Fruit fly (Drosophila melanogaster) whole organism, prepupa: Measurements from ENCODE around the gene CG12516.

ENCODE experiments used
- Blimp-1 ChIP-seq: fragments of 200-800 bp; sonication (Bioruptor generic); optimal IDR thresholded peaks from 3 replicates; lab custom pipeline; 2017; ENCODE audit warnings: missing biosample characterization, missing genetic modification characterization, mild to moderate bottlenecking, moderate library complexity, missing genetic modification reagents
- CG10631 ChIP-seq: fragments of 200-800 bp; sonication (Bioruptor generic); optimal IDR thresholded peaks from 2 replicates; lab custom pipeline; 2016; ENCODE audit warnings: missing biosample characterization, missing genetic modification characterization
- CG11902 ChIP-seq: fragments of 200-800 bp; sonication (Bioruptor generic); optimal IDR thresholded peaks from 3 replicates; lab custom pipeline; 2016; ENCODE audit warnings: missing biosample characterization, missing genetic modification characterization
- CG3032 ChIP-seq: fragments of 200-800 bp; optimal IDR thresholded peaks from 2 replicates; lab custom pipeline; 2019; ENCODE audit warnings: missing biosample characterization, mild to moderate bottlenecking, missing genetic modification characterization, moderate library complexity
- CG31627 ChIP-seq: fragments of 200-800 bp; sonication (Bioruptor generic); optimal IDR thresholded peaks from 3 replicates; lab custom pipeline; 2016; ENCODE audit warnings: missing biosample characterization, missing genetic modification characterization
- CG32006 ChIP-seq: fragments of 200-800 bp; sonication (Bioruptor generic); optimal IDR thresholded peaks from 3 replicates; lab custom pipeline; 2017; ENCODE audit warnings: missing biosample characterization, mild to moderate bottlenecking, missing genetic modification characterization
- CG34406 ChIP-seq: fragments of 200-800 bp; sonication (Bioruptor generic); optimal IDR thresholded peaks from 3 replicates; lab custom pipeline; 2016; ENCODE audit warnings: missing biosample characterization, missing genetic modification characterization
- CG4318 ChIP-seq: fragments of 200-800 bp; sonication (Bioruptor generic); optimal IDR thresholded peaks from 3 replicates; lab custom pipeline; 2017; ENCODE audit warnings: missing biosample characterization, mild to moderate bottlenecking, missing genetic modification characterization
- CG6163 ChIP-seq: fragments of 200-800 bp; sonication (Bioruptor generic); IDR thresholded peaks from 3 replicates; pipeline ENCODE4 v1.3.6; 2022; ENCODE audit warnings: missing biosample characterization, missing genetic modification characterization
- CG6808 ChIP-seq: fragments of 200-800 bp; sonication (Bioruptor generic); optimal IDR thresholded peaks from 3 replicates; lab custom pipeline; 2017; ENCODE audit warnings: missing biosample characterization, missing genetic modification characterization, mild to moderate bottlenecking, moderate library complexity, missing genetic modification reagents
- CG6854 ChIP-seq: fragments of 200-800 bp; sonication (Bioruptor generic); optimal IDR thresholded peaks from 2 replicates; lab custom pipeline; 2017; ENCODE audit warnings: missing biosample characterization, mild to moderate bottlenecking, missing genetic modification characterization
- CG7368 ChIP-seq: fragments of 200-800 bp; sonication (Bioruptor generic); optimal IDR thresholded peaks from 3 replicates; lab custom pipeline; 2016; ENCODE audit warnings: missing biosample characterization, missing genetic modification characterization
- CG8119 ChIP-seq: fragments of 200-800 bp; sonication (Bioruptor generic); IDR thresholded peaks from 3 replicates; pipeline ENCODE4 v1.3.6; 2022; ENCODE audit warnings: missing biosample characterization, missing genetic modification characterization
- CG8632 ChIP-seq: fragments of 200-800 bp; sonication (Bioruptor generic); optimal IDR thresholded peaks from 3 replicates; lab custom pipeline; 2016; ENCODE audit warnings: missing biosample characterization, missing genetic modification characterization
- Eip78C ChIP-seq: fragments of 200-800 bp; sonication (Bioruptor generic); peaks from one replicate; lab custom pipeline; 2016; ENCODE audit warnings: missing biosample characterization, missing genetic modification characterization
- Ets21C ChIP-seq: fragments of 200-800 bp; sonication (Bioruptor generic); optimal IDR thresholded peaks from 3 replicates; lab custom pipeline; 2016; ENCODE audit warnings: missing biosample characterization, missing genetic modification characterization
- Ets96B ChIP-seq: fragments of 200-800 bp; optimal IDR thresholded peaks from 2 replicates; lab custom pipeline; 2019; ENCODE audit warnings: missing biosample characterization, mild to moderate bottlenecking, missing genetic modification characterization, moderate library complexity
- Hr38 ChIP-seq: sonication (Bioruptor generic); optimal IDR thresholded peaks from 2 replicates; lab custom pipeline; 2016; ENCODE audit warnings: missing biosample characterization, missing genetic modification characterization
- Hr39 ChIP-seq: fragments of 200-800 bp; sonication (Bioruptor generic); optimal IDR thresholded peaks from 2 replicates; lab custom pipeline; 2016; ENCODE audit warnings: missing biosample characterization, missing genetic modification characterization
- Hr4 ChIP-seq: fragments of 200-800 bp; sonication (Bioruptor generic); optimal IDR thresholded peaks from 3 replicates; lab custom pipeline; 2016; ENCODE audit warnings: missing biosample characterization, missing genetic modification characterization
- Met ChIP-seq: fragments of 200-800 bp; sonication (Bioruptor generic); optimal IDR thresholded peaks from 3 replicates; lab custom pipeline; 2016; ENCODE audit warnings: missing biosample characterization, missing genetic modification characterization
- OdsH ChIP-seq: fragments of 200-800 bp; sonication (Bioruptor generic); optimal IDR thresholded peaks from 3 replicates; lab custom pipeline; 2016; ENCODE audit warnings: missing biosample characterization, missing genetic modification characterization
- Smox ChIP-seq: fragments of 200-800 bp; sonication (Bioruptor generic); optimal IDR thresholded peaks from 3 replicates; lab custom pipeline; 2016; ENCODE audit warnings: missing biosample characterization, missing genetic modification characterization
- Sox14 ChIP-seq: fragments of 200-800 bp; sonication (Bioruptor generic); optimal IDR thresholded peaks from 3 replicates; lab custom pipeline; 2016; ENCODE audit warnings: missing biosample characterization, missing genetic modification characterization
- achi ChIP-seq: fragments of 200-800 bp; sonication (Bioruptor generic); optimal IDR thresholded peaks from 3 replicates; lab custom pipeline; 2016; ENCODE audit warnings: missing biosample characterization, missing genetic modification characterization
- cyc ChIP-seq: fragments of 200-800 bp; sonication (Bioruptor generic); optimal IDR thresholded peaks from 3 replicates; lab custom pipeline; 2016; ENCODE audit warnings: missing biosample characterization, missing genetic modification characterization
- dac ChIP-seq: fragments of 200-800 bp; sonication (Bioruptor generic); optimal IDR thresholded peaks from 2 replicates; lab custom pipeline; 2017; ENCODE audit warnings: missing biosample characterization, mild to moderate bottlenecking, missing genetic modification characterization
- eg ChIP-seq: fragments of 200-800 bp; sonication (Bioruptor generic); IDR thresholded peaks from 3 replicates; pipeline ENCODE4 v1.3.6; 2022; ENCODE audit warnings: missing biosample characterization, missing genetic modification characterization
- fkh ChIP-seq: fragments of 200-800 bp; sonication (Bioruptor generic); optimal IDR thresholded peaks from 3 replicates; lab custom pipeline; 2017; ENCODE audit warnings: missing biosample characterization, mild to moderate bottlenecking, missing genetic modification characterization, moderate library complexity
- pdm3 ChIP-seq: fragments of 200-800 bp; sonication (Bioruptor generic); optimal IDR thresholded peaks from 3 replicates; lab custom pipeline; 2016; ENCODE audit warnings: missing biosample characterization, missing genetic modification characterization
- spab ChIP-seq: fragments of 200-800 bp; sonication (Bioruptor generic); optimal IDR thresholded peaks from 2 replicates; lab custom pipeline; 2017; ENCODE audit warnings: missing biosample characterization, mild to moderate bottlenecking, missing genetic modification characterization, missing genetic modification reagents
- svp ChIP-seq: fragments of 200-800 bp; sonication (Bioruptor generic); peaks from one replicate; lab custom pipeline; 2016; ENCODE audit warnings: missing biosample characterization, missing genetic modification characterization
- vri ChIP-seq: fragments of 200-800 bp; sonication (Bioruptor generic); optimal IDR thresholded peaks from 3 replicates; lab custom pipeline; 2016; ENCODE audit warnings: missing biosample characterization, mild to moderate bottlenecking, missing genetic modification characterization

CG12516 gene

DNA sequence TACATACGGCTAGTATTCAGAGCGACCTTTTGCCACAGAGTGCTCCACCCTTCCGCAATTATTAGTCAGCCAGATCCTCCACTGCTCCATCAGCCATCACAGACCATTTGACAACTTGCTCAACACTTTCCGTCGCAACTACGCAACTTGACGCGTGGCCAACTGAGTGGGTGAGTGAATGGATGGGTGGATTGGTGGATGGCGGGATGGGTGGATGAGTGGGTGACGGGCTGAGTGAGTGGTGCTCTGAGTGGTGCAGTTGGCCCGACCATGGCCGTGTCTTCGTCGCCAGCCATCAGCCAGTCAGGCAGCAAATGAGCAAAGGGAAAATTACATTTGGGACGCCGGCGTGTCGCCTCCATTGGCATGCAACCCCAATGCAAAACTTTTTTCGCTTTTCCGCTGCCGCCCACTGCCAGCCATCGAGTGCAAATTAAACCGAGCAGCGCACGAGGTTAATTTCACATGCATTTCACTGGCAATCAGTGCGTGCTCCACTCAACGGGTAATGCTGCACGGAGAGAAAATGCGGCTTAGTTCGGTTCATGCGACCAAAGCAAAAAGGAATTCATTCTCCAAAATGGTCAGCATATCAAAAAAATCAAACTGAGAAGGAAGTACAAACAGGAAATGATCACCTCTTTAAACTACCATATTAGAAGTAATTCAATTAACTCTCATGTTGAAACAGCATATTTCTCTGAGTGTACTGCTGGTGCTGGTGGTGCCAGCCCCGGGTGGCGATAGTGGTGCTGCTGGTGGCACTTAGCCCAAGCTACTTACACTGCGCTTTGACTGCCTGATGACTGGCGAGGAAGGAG is 3.7 kb upstream of the CG12516 start (continued):
- TF ChIP-seq Hr38 (no peak), Hr4 (GFP tag; lab: Kevin White, UChicago) (peak; percentile 54), CG8119 (GFP tag; lab: Robert Waterston, UW) (0 out of 3 replicates have a peak, but pooled peaks have one; percentile 27), CG11902 (GFP tag; lab: Kevin White, UChicago) (no peak), OdsH (GFP tag; lab: Kevin White, UChicago) (peak; percentile 11), cyc (GFP tag; lab: Kevin White, UChicago) (no peak), vri (GFP tag; lab: Kevin White, UChicago) (no peak)

DNA sequence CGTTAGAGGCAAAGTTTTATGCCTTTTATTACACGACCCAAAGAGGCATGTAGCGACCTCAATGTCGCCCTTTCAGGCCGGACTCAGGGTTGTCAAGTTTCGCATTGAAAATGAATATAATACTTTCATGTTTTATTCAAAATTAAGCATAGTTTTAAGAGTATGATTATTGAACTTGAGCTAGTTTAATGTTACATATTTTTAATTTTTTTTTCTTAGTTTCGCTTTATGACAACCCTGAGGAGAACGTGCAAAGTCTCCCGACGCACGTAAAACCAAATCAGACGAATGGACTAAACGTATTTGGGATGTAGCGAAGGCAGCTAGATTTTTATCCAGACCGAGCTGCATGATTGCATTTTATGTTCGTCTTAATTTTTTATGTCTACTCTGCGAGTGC is 1.6 kb upstream of the CG12516 start:
- TF ChIP-seq dac (GFP tag; lab: Kevin White, UChicago) (no peak), fkh (GFP tag; lab: Kevin White, UChicago) (no peak), CG10631 (GFP tag; lab: Kevin White, UChicago) (no peak)

DNA sequence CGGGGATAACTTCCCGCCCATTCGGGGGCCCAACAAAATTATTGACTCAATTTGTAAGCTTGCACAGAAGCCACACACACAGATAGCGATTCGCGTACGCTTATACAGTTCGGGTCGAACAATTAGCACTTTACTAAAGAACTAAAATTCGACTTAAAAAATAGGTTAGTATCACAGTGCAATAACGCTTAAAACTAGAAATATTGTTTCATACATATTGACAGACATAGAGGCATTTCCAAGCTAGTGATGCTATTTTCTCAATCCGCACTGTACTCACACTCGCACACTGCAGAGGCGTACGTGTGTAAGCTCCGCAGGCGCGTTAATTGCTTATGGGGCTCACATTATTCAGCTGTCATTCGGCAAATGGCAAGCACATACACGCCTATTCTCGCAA is 6.9 kb downstream of the CG12516 start:
- no peak for TF ChIP-seq Met
- TF ChIP-seq Ets96B (tag; lab: Kevin White, UChicago) = no peak
- 0 out of 3 replicates have a peak, but pooled peaks have one; percentile 39 for TF ChIP-seq CG6163
- no peak for TF ChIP-seq achi
- TF ChIP-seq OdsH (GFP tag; lab: Kevin White, UChicago) = no peak
- no peak for TF ChIP-seq CG7368 (GFP tag; lab: Kevin White, UChicago)
- TF ChIP-seq Hr38 = no peak
- TF ChIP-seq spab (GFP tag; lab: Kevin White, UChicago) = no peak
- TF ChIP-seq eg (GFP tag; lab: Robert Waterston, UW) = 0 out of 3 replicates have a peak, but pooled peaks have one; percentile 20
- TF ChIP-seq Hr39 = peak; percentile 6
- peak; percentile 37 for TF ChIP-seq svp (GFP tag; lab: Kevin White, UChicago)
- TF ChIP-seq CG32006 = peak; percentile 22
- no peak for TF ChIP-seq CG10631 (GFP tag; lab: Kevin White, UChicago)
- no peak for TF ChIP-seq CG34406 (GFP tag; lab: Kevin White, UChicago)
- TF ChIP-seq CG4318 (GFP tag; lab: Kevin White, UChicago) = no peak
- no peak for TF ChIP-seq CG31627 (GFP tag; lab: Kevin White, UChicago)
- no peak for TF ChIP-seq Hr4 (GFP tag; lab: Kevin White, UChicago)
- TF ChIP-seq Eip78C (GFP tag; lab: Kevin White, UChicago) = peak; percentile 51
- TF ChIP-seq Ets21C (GFP tag; lab: Kevin White, UChicago) = no peak

DNA sequence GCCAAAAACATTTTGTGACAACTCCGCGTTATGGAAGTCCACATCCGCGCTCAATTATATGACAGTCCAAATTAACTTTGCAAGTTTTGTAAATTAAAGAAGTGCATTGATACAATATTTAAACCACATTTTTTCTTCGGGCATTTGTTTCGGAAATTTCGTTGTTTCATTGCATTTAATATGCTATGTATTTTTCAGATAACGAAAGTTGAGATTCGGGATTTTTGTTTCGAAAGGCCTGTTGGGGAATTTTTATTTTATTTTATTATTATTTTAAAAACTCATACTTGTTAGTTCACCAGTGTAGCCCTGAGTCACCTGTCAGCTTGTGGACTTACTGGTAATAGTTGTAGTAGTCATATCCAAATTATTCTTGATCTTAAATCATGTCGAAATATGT is 10.7 kb downstream of the CG12516 start, which contains the start of gene UQCR-14L:
Gene UQCR-14L (plus strand): TSS at position 301 of the 400 bp plus-strand sequence.
- no peak for TF ChIP-seq fkh (GFP tag; lab: Kevin White, UChicago)
- peak; percentile 35 for TF ChIP-seq svp (GFP tag; lab: Kevin White, UChicago)

DNA sequence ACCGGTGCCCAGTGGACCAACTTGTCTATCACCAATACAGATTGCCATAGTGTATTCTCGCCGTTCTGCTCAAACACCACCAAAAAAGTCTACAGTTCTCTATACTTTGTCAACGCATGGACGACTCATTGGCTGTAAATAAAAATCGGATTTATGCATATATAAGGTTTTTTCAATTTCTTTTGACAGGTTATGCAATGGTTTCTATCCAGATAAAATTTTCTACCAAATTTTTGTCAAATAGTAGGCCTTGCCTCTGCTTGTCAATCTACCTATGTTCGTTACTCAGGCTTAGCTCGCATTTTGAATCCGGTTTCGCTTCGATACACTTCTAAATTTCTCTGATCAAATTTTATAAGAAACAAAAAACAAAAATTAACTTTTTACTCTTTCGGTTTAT is 11.9 kb downstream of the CG12516 start, which contains the start of gene Mst98Cb:
Gene Mst98Cb (plus strand): TSS at position 301 of the 400 bp plus-strand sequence.
- TF ChIP-seq Eip78C (GFP tag; lab: Kevin White, UChicago) = no peak
- no peak for TF ChIP-seq svp (GFP tag; lab: Kevin White, UChicago)
- TF ChIP-seq CG6854 (GFP tag; lab: Kevin White, UChicago) = no peak
- TF ChIP-seq CG8632 (GFP tag; lab: Kevin White, UChicago) = no peak
- no peak for TF ChIP-seq Blimp-1 (GFP tag; lab: Kevin White, UChicago)
- no peak for TF ChIP-seq Sox14 (GFP tag; lab: Kevin White, UChicago)
- TF ChIP-seq CG3032 (tag; lab: Kevin White, UChicago) = no peak
- TF ChIP-seq CG8119 (GFP tag; lab: Robert Waterston, UW) = no peak
- TF ChIP-seq CG31627 (GFP tag; lab: Kevin White, UChicago) = no peak
- TF ChIP-seq CG6808 (GFP tag; lab: Kevin White, UChicago) = no peak
- no peak for TF ChIP-seq cyc (GFP tag; lab: Kevin White, UChicago)
- TF ChIP-seq pdm3 (GFP tag; lab: Kevin White, UChicago) = no peak
- no peak for TF ChIP-seq Smox (GFP tag; lab: Kevin White, UChicago)
- no peak for TF ChIP-seq fkh (GFP tag; lab: Kevin White, UChicago)
- no peak for TF ChIP-seq spab (GFP tag; lab: Kevin White, UChicago)
